Fruit fly (Drosophila melanogaster) whole organism, larva: Measurements from ENCODE around the gene Gs1l.

Experiments used
- noc ChIP-seq: fragments of 200-800 bp; sonication (Bioruptor generic); optimal IDR thresholded peaks from 3 replicates; lab custom pipeline; 2019; ENCODE audit warnings: missing biosample characterization, mild to moderate bottlenecking, missing genetic modification characterization, moderate library complexity

Gs1l gene

dm6 chr2L:4440881-4441737, 15.5 kb downstream of the Gs1l start, which contains the start of gene CG15431:
Gene CG15431, minus strand, starts transcription at chr2L:4441282.
- TF ChIP-seq noc: no peak

- no peak for TF ChIP-seq noc
Measured at dm6 chr2L:4437487-4437886, 19.1 kb downstream of the Gs1l start, which contains the start of gene CG43056. Gene CG43056, plus strand, starts transcription at chr2L:4437787.

DNA sequence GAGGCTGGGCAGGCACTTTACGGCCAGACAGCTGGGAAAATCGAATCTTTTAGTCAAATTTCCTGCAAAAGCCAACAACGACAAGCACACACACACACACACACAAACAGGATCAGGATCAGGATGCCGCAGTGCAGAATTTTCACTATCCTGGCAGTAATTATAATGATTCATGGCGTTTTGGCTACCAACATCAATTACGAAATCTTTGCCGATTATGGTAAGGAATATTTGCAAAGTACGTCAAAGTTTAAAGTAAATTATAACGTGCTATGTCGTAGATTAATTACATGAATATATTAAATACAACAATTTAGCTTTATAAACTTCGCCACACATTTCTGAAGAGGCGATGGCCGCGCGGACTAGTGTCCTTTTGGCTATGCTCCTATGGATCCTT, 23.0 kb downstream of the Gs1l start, which contains the start of the genes CG34177 and CG34178:
CG34177 (plus strand) TSS at position 301 of the 400 bp plus-strand sequence.
CG34178 (plus strand) TSS at position 301 of the 400 bp plus-strand sequence.
- no peak for TF ChIP-seq noc

DNA sequence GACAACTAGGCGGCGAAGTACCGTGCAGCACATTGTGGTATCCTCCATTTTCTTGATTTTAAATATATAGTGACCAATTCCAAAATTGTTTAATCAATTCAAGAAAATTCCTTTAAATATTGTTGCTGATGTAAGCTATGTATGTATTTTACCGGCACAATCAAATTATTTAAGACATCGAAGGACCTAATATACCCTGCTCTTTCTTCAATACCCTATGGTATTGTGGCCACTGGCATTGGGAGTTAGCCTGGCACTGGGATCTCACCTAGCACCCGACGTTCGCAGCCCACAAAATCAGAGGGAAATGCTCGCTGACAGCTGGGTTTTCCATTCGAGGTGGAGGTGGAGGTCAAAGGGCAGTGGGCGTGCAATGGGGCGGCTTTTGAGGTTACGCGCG, 34.5 kb downstream of the Gs1l start:
- TF ChIP-seq noc: no peak

- TF ChIP-seq noc: no peak
Measured at dm6 chr2L:4418819-4419218, 37.8 kb downstream of the Gs1l start.

DNA sequence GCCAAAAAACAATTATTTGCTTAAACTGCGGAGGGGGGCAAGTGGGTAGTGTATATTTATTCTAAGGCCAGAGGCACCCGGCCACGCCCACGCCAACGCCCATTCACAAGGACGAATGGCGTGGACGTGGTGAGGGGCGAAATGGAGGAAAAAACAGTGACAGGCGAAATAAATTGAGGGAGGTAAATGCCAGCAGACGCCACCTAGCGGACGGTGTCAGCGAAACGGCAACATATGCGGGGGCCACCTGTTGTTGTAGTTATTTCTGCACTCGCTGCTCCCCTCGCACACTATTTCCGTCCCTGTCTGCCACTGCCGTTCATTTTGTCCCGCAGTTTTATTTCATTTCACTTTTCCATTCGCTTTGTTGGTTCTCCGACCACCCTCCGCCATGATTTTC, 38.6 kb downstream of the Gs1l start:
- TF ChIP-seq noc: no peak

DNA sequence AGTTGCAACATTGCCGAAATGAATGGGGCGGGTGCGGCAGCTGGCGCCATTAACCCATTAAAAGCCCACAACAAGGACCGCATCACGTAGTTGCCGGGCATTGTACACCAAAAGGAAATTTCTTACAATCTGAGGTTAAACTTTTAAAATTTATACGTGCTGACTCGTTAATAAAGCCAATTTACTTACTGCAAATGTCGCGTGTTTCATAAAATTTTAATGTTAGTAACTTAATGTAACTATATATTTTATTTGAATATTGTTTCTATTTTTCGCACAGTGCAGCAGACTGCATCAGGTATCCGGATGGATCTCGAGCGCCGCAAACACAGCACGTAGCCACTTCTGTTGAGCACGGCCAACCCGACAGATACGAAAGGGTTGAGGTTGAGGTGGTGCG, 39.7 kb downstream of the Gs1l start:
- TF ChIP-seq noc: no peak

DNA sequence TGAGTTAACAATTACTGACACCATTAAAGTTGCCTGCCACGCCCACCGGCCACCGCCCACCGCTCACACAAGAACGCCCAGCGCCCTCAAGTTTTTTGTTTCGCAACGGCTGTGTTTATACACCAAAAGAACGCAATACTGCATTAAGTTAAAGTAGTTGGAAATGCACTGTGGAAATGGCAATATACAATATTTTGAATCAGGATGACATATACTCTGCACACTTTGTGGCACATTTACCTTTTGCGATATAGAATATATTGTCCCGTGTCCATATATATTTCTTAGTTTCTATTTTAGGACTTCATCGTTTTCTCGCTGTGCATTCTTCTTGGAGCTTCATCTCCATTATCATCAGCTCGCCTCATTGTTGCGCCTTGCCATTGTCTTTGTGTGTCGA, 40.5 kb downstream of the Gs1l start:
- no peak for TF ChIP-seq noc

- no peak for TF ChIP-seq noc
Measured at dm6 chr2L:4414059-4414458, 42.5 kb downstream of the Gs1l start.

dm6 chr2L:4410855-4411254, 45.8 kb downstream of the Gs1l start, which contains the start of gene CG43055:
Gene CG43055, plus strand, starts transcription at chr2L:4411155.
- TF ChIP-seq noc: no peak
